Fruit fly (Drosophila melanogaster): Measurements from ENCODE around the gene RpL27A.

DNA sequence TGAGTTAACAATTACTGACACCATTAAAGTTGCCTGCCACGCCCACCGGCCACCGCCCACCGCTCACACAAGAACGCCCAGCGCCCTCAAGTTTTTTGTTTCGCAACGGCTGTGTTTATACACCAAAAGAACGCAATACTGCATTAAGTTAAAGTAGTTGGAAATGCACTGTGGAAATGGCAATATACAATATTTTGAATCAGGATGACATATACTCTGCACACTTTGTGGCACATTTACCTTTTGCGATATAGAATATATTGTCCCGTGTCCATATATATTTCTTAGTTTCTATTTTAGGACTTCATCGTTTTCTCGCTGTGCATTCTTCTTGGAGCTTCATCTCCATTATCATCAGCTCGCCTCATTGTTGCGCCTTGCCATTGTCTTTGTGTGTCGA is 42.1 kb downstream of the RpL27A start:
- TF ChIP-seq CG8478 (optimal IDR thresholded peaks at IDR 0.05), result no peak
- TF ChIP-seq CTCF (optimal IDR thresholded peaks at IDR 0.05), result no peak
